Worm (Caenorhabditis elegans): ENCODE data around the gene H20J04.9.
A peak's percentile ranks its signal among the peaks of the same experiment; 100 is the strongest.

Gene H20J04.9

ce11 chrII:4378195-4378594, 27.2 kb downstream of the H20J04.9 start, which contains the start of gene B0286.1:
Gene B0286.1 (plus strand): TSS chrII:4378495.
- no peak for TF ChIP-seq nhr-77 (tag; optimal IDR thresholded peaks at IDR 0.05)
- TF ChIP-seq ceh-9 (tag; optimal IDR thresholded peaks at IDR 0.05) = no peak
- no peak for TF ChIP-seq sea-2 (GFP tag; optimal IDR thresholded peaks at IDR 0.05)
- no peak for TF ChIP-seq zag-1 (tag; optimal IDR thresholded peaks at IDR 0.05)
- TF ChIP-seq lin-15B (tag; optimal IDR thresholded peaks at IDR 0.05) = no peak
- TF ChIP-seq lsy-12 (tag; optimal IDR thresholded peaks at IDR 0.05) = no peak
- no peak for TF ChIP-seq nfya-1 (tag; optimal IDR thresholded peaks at IDR 0.05; ENCODE audit: insufficient read depth)
- TF ChIP-seq hmg-11 (tag; optimal IDR thresholded peaks at IDR 0.05) = no peak
- no peak for TF ChIP-seq fkh-2 (tag; optimal IDR thresholded peaks at IDR 0.05)
- no peak for TF ChIP-seq nhr-43 (tag; optimal IDR thresholded peaks at IDR 0.05; ENCODE audit: poor library complexity, severe bottlenecking)

ce11 chrII:4383306-4383705, 32.3 kb downstream of the H20J04.9 start, which contains the start of gene fkh-6:
Gene fkh-6 (minus strand): TSS chrII:4383406.
- TF ChIP-seq ceh-16 (tag; optimal IDR thresholded peaks at IDR 0.05) = no peak
- TF ChIP-seq nhr-43 (tag; optimal IDR thresholded peaks at IDR 0.05; ENCODE audit: poor library complexity, severe bottlenecking) = no peak
- no peak for TF ChIP-seq R02D3.7 (tag; optimal IDR thresholded peaks at IDR 0.05)
- no peak for TF ChIP-seq pqm-1 (tag; optimal IDR thresholded peaks at IDR 0.05)
- TF ChIP-seq nhr-67 (tag; optimal IDR thresholded peaks at IDR 0.05) = no peak
- no peak for TF ChIP-seq egl-5 (tag; optimal IDR thresholded peaks at IDR 0.05)
- no peak for TF ChIP-seq nhr-23 (tag; optimal IDR thresholded peaks at IDR 0.05)
- TF ChIP-seq ceh-82 (tag; optimal IDR thresholded peaks at IDR 0.05) = no peak
- no peak for TF ChIP-seq pha-4 (tag; optimal IDR thresholded peaks at IDR 0.05)
- no peak for TF ChIP-seq ztf-4 (tag; optimal IDR thresholded peaks at IDR 0.05)
- no peak for TF ChIP-seq daf-12 (tag; optimal IDR thresholded peaks at IDR 0.05)
- no peak for TF ChIP-seq nhr-237 (tag; optimal IDR thresholded peaks at IDR 0.05)
- no peak for TF ChIP-seq skn-1 (tag; optimal IDR thresholded peaks at IDR 0.05)
- TF ChIP-seq jun-1 (tag; optimal IDR thresholded peaks at IDR 0.05) = no peak
- no peak for TF ChIP-seq unc-62 (GFP tag; optimal IDR thresholded peaks at IDR 0.05)

ce11 chrII:4391072-4391471, 40.1 kb downstream of the H20J04.9 start:
- TF ChIP-seq lin-15B (tag; optimal IDR thresholded peaks at IDR 0.05) (no peak), nhr-25 (tag; optimal IDR thresholded peaks at IDR 0.05) (no peak), tbx-2 (tag; optimal IDR thresholded peaks at IDR 0.05) (no peak), sea-2 (GFP tag; optimal IDR thresholded peaks at IDR 0.05) (no peak), fos-1 (tag; optimal IDR thresholded peaks at IDR 0.05) (no peak), ceh-82 (tag; optimal IDR thresholded peaks at IDR 0.05) (no peak), fkh-2 (tag; optimal IDR thresholded peaks at IDR 0.05) (no peak), ceh-16 (tag; optimal IDR thresholded peaks at IDR 0.05) (no peak), nhr-11 (tag; optimal IDR thresholded peaks at IDR 0.05) (no peak)

- TF ChIP-seq elt-1 (tag; optimal IDR thresholded peaks at IDR 0.05) (peak; percentile 15), nhr-23 (tag; optimal IDR thresholded peaks at IDR 0.05) (peak; percentile 16), nhr-43 (tag; optimal IDR thresholded peaks at IDR 0.05; ENCODE audit: poor library complexity, severe bottlenecking) (no peak), nhr-25 (tag; optimal IDR thresholded peaks at IDR 0.05) (peak; percentile 91)
These were observed 41.6 kb downstream of the H20J04.9 start, which contains the start of gene mlt-7 for ce11 chrII:4392526-4393057. Gene mlt-7 (plus strand): TSS chrII:4393007.

ce11 chrII:4394438-4394837, 43.5 kb downstream of the H20J04.9 start:
- TF ChIP-seq pha-4 (tag; optimal IDR thresholded peaks at IDR 0.05) (no peak), skn-1 (tag; optimal IDR thresholded peaks at IDR 0.05) (no peak), sea-2 (GFP tag; optimal IDR thresholded peaks at IDR 0.05) (no peak), nhr-67 (tag; optimal IDR thresholded peaks at IDR 0.05) (no peak), unc-62 (GFP tag; optimal IDR thresholded peaks at IDR 0.05) (no peak), jun-1 (tag; optimal IDR thresholded peaks at IDR 0.05) (no peak), nfya-1 (tag; optimal IDR thresholded peaks at IDR 0.05; ENCODE audit: insufficient read depth) (no peak), pqm-1 (tag; optimal IDR thresholded peaks at IDR 0.05) (no peak), nhr-237 (tag; optimal IDR thresholded peaks at IDR 0.05) (no peak), ceh-16 (tag; optimal IDR thresholded peaks at IDR 0.05) (no peak), daf-12 (tag; optimal IDR thresholded peaks at IDR 0.05) (no peak), ZK546.5 (tag; optimal IDR thresholded peaks at IDR 0.05) (no peak), nhr-11 (tag; optimal IDR thresholded peaks at IDR 0.05) (no peak), unc-39 (tag; optimal IDR thresholded peaks at IDR 0.05) (no peak), fkh-10 (GFP tag; optimal IDR thresholded peaks at IDR 0.05) (no peak), R02D3.7 (tag; optimal IDR thresholded peaks at IDR 0.05) (no peak), lsy-12 (tag; optimal IDR thresholded peaks at IDR 0.05) (no peak), lin-39 (tag; optimal IDR thresholded peaks at IDR 0.05) (no peak), nhr-77 (tag; optimal IDR thresholded peaks at IDR 0.05) (no peak)
